Fruit fly (Drosophila melanogaster) whole organism, embryonic: ENCODE measurements around the gene CG46059.

Experiments
- Bgb ChIP-seq: fragments of 200-800 bp; sonication (Bioruptor generic); IDR thresholded peaks from 2 replicates; pipeline ENCODE4 v1.3.6; 2022; ENCODE audit warnings: missing biosample characterization, missing genetic modification characterization; ENCODE audit not compliant: partially characterized antibody
- Bteb2 ChIP-seq: fragments of 200-800 bp; sonication (Bioruptor generic); optimal IDR thresholded peaks from 2 replicates; lab custom pipeline; 2016; ENCODE audit warnings: missing biosample characterization, missing genetic modification characterization
- CG12299 ChIP-seq: fragments of 200-800 bp; sonication (Bioruptor generic); optimal IDR thresholded peaks from 2 replicates; lab custom pipeline; 2018; ENCODE audit warnings: missing biosample characterization, mild to moderate bottlenecking, missing genetic modification characterization
- CG13296 ChIP-seq: fragments of 200-800 bp; sonication (Bioruptor generic); optimal IDR thresholded peaks from 3 replicates; lab custom pipeline; 2018; ENCODE audit warnings: missing biosample characterization, mild to moderate bottlenecking, missing genetic modification characterization
- CG14050 ChIP-seq: fragments of 200-800 bp; sonication (Bioruptor generic); IDR thresholded peaks from 3 replicates; pipeline ENCODE4 v1.3.6; 2022; ENCODE audit warnings: missing biosample characterization, missing genetic modification characterization
- CG14667 ChIP-seq: fragments of 200-800 bp; sonication (Bioruptor generic); IDR thresholded peaks from 2 replicates; pipeline ENCODE4 v1.3.6; 2022; ENCODE audit warnings: missing biosample characterization, missing genetic modification characterization
- CG15011 ChIP-seq: fragments of 200-800 bp; sonication (Bioruptor generic); optimal IDR thresholded peaks from 3 replicates; lab custom pipeline; 2018; ENCODE audit warnings: missing biosample characterization, mild to moderate bottlenecking, missing genetic modification characterization
- CG15269 ChIP-seq: fragments of 200-800 bp; sonication (Bioruptor generic); optimal IDR thresholded peaks from 2 replicates; lab custom pipeline; 2018; ENCODE audit warnings: missing biosample characterization, mild to moderate bottlenecking, missing genetic modification characterization, moderate library complexity
- CG1603 ChIP-seq: fragments of 200-800 bp; sonication (Bioruptor generic); optimal IDR thresholded peaks from 2 replicates; lab custom pipeline; 2019; ENCODE audit warnings: missing biosample characterization, mild to moderate bottlenecking, missing genetic modification characterization, moderate library complexity
- CG2202 ChIP-seq: fragments of 200-800 bp; sonication (Bioruptor generic); optimal IDR thresholded peaks from 2 replicates; lab custom pipeline; 2018; ENCODE audit warnings: missing biosample characterization, mild to moderate bottlenecking, missing genetic modification characterization
- CG2678 ChIP-seq: fragments of 200-800 bp; sonication (Bioruptor generic); optimal IDR thresholded peaks from 3 replicates; lab custom pipeline; 2019; ENCODE audit warnings: missing biosample characterization, mild to moderate bottlenecking, missing genetic modification characterization, moderate library complexity
- CG33557 ChIP-seq: fragments of 200-800 bp; sonication (Bioruptor generic); optimal IDR thresholded peaks from 2 replicates; lab custom pipeline; 2019; ENCODE audit warnings: missing biosample characterization, mild to moderate bottlenecking, missing genetic modification characterization, moderate library complexity
- CG34376 ChIP-seq: fragments of 200-800 bp; sonication (Bioruptor generic); optimal IDR thresholded peaks from 2 replicates; lab custom pipeline; 2018; ENCODE audit warnings: missing biosample characterization, mild to moderate bottlenecking, missing genetic modification characterization
- CG4328 ChIP-seq: fragments of 200-800 bp; sonication (Bioruptor generic); optimal IDR thresholded peaks from 3 replicates; lab custom pipeline; 2017; ENCODE audit warnings: missing biosample characterization, missing genetic modification reagents, missing genetic modification characterization
- CG4424 ChIP-seq: fragments of 200-800 bp; sonication (Bioruptor generic); optimal IDR thresholded peaks from 3 replicates; lab custom pipeline; 2016; ENCODE audit warnings: missing biosample characterization, missing genetic modification characterization
- CG5180 ChIP-seq: fragments of 200-800 bp; sonication (Bioruptor generic); optimal IDR thresholded peaks from 3 replicates; lab custom pipeline; 2017; ENCODE audit warnings: missing biosample characterization, missing genetic modification characterization, mild to moderate bottlenecking, moderate library complexity, missing genetic modification reagents
- CG6813 ChIP-seq: fragments of 200-800 bp; sonication (Bioruptor generic); optimal IDR thresholded peaks from 2 replicates; lab custom pipeline; 2017; ENCODE audit warnings: missing biosample characterization, missing genetic modification characterization, mild to moderate bottlenecking, moderate library complexity, missing genetic modification reagents
- CG7745 ChIP-seq: fragments of 200-800 bp; sonication (Bioruptor generic); optimal IDR thresholded peaks from 2 replicates; lab custom pipeline; 2018; ENCODE audit warnings: missing biosample characterization, mild to moderate bottlenecking, missing genetic modification characterization, moderate library complexity
- D ChIP-seq, 2 experiments: fragments of 200-800 bp in 1 of 2; fragments of >200 bp in 1 of 2; sonication (Bioruptor generic) in 1 of 2; optimal IDR thresholded peaks; 2 replicates in 1 of 2; 3 replicates in 1 of 2; lab custom pipeline; 2017; ENCODE audit warnings: mild to moderate bottlenecking in 1 of 2, missing biosample characterization in 1 of 2, missing genetic modification characterization in 1 of 2, missing genetic modification reagents in 1 of 2
- Deaf1 ChIP-seq: fragments of 200-800 bp; optimal IDR thresholded peaks from 3 replicates; lab custom pipeline; 2019; ENCODE audit warnings: missing biosample characterization, mild to moderate bottlenecking, missing genetic modification characterization, moderate library complexity
- Fer2 ChIP-seq: fragments of 200-800 bp; sonication (Bioruptor generic); optimal IDR thresholded peaks from 2 replicates; lab custom pipeline; 2018; ENCODE audit warnings: missing biosample characterization, mild to moderate bottlenecking, missing genetic modification characterization, moderate library complexity
- HHEX ChIP-seq: fragments of 200-800 bp; sonication (Bioruptor generic); optimal IDR thresholded peaks from 3 replicates; lab custom pipeline; 2017; ENCODE audit warnings: missing biosample characterization, mild to moderate bottlenecking, missing genetic modification characterization, missing genetic modification reagents
- HmgZ ChIP-seq: fragments of 200-800 bp; sonication (Bioruptor generic); optimal IDR thresholded peaks from 2 replicates; lab custom pipeline; 2018; ENCODE audit warnings: missing biosample characterization, mild to moderate bottlenecking, missing genetic modification characterization
- Opbp ChIP-seq: fragments of 200-800 bp; sonication (Bioruptor generic); IDR thresholded peaks from 3 replicates; pipeline ENCODE4 v1.3.6; 2022; ENCODE audit warnings: missing biosample characterization, missing genetic modification characterization; ENCODE audit not compliant: partially characterized antibody
- Poxn ChIP-seq: fragments of 200-800 bp; sonication (Bioruptor generic); IDR thresholded peaks from 2 replicates; pipeline ENCODE4 v1.3.6; 2022; ENCODE audit warnings: missing biosample characterization, missing genetic modification characterization
- Xrp1 ChIP-seq: fragments of 200-800 bp; sonication (Bioruptor generic); IDR thresholded peaks from 2 replicates; pipeline ENCODE4 v1.3.6; 2022; ENCODE audit warnings: missing biosample characterization, missing genetic modification characterization
- ap ChIP-seq: fragments of 200-800 bp; sonication (Bioruptor generic); IDR thresholded peaks from 2 replicates; pipeline ENCODE4 v1.3.6; 2022; ENCODE audit warnings: missing biosample characterization, missing genetic modification characterization
- ash1 ChIP-seq: fragments of 200-800 bp; sonication (Bioruptor generic); optimal IDR thresholded peaks from 2 replicates; lab custom pipeline; 2018; ENCODE audit warnings: missing biosample characterization, mild to moderate bottlenecking, missing genetic modification characterization
- bab2 ChIP-seq: fragments of 200-800 bp; sonication (Bioruptor generic); optimal IDR thresholded peaks from 2 replicates; lab custom pipeline; 2016; ENCODE audit warnings: missing biosample characterization, missing genetic modification characterization
- cas ChIP-seq: fragments of 200-800 bp; sonication (Bioruptor generic); IDR thresholded peaks from 2 replicates; pipeline ENCODE4 v1.3.6; 2022; ENCODE audit warnings: missing biosample characterization, missing genetic modification characterization
- chm ChIP-seq: fragments of 200-800 bp; sonication (Bioruptor generic); IDR thresholded peaks from 2 replicates; pipeline ENCODE4 v1.3.6; 2022; ENCODE audit warnings: missing biosample characterization, missing genetic modification characterization
- ci ChIP-seq: fragments of 200-800 bp; sonication (Bioruptor generic); IDR thresholded peaks from 3 replicates; pipeline ENCODE4 v1.3.6; 2022; ENCODE audit warnings: missing biosample characterization, missing genetic modification characterization
- crol ChIP-seq: fragments of 200-800 bp; sonication (Bioruptor generic); IDR thresholded peaks from 2 replicates; pipeline ENCODE4 v1.3.6; 2022; ENCODE audit warnings: missing biosample characterization, missing genetic modification characterization
- danr ChIP-seq: fragments of 200-800 bp; sonication (Bioruptor generic); IDR thresholded peaks from 2 replicates; pipeline ENCODE4 v1.3.6; 2022; ENCODE audit warnings: missing biosample characterization, missing genetic modification characterization
- dmrt99B ChIP-seq: fragments of 200-800 bp; sonication (Bioruptor generic); optimal IDR thresholded peaks from 2 replicates; lab custom pipeline; 2018; ENCODE audit warnings: missing biosample characterization, mild to moderate bottlenecking, missing genetic modification characterization, moderate library complexity
- dpn ChIP-seq, 2 experiments: fragments of 200-800 bp; sonication (Bioruptor generic); optimal IDR thresholded peaks; 3 replicates each; lab custom pipeline; 2016; ENCODE audit warnings: missing biosample characterization in 2 of 2, missing genetic modification characterization in 2 of 2
- ewg ChIP-seq: fragments of 200-800 bp; sonication (Bioruptor generic); optimal IDR thresholded peaks from 3 replicates; lab custom pipeline; 2017; ENCODE audit warnings: mild to moderate bottlenecking, missing biosample characterization, missing genetic modification reagents, missing genetic modification characterization
- hth ChIP-seq: fragments of >200 bp; optimal IDR thresholded peaks from 2 replicates; lab custom pipeline; 2017; ENCODE audit warnings: inconsistent platforms
- lola ChIP-seq, 3 experiments: fragments of >200 bp in 2 of 3; fragments of 200-800 bp in 1 of 3; sonication (Bioruptor generic) in 1 of 3; optimal IDR thresholded peaks; 2 replicates each; lab custom pipeline; 2017 to 2019; ENCODE audit warnings: missing biosample characterization in 3 of 3, missing genetic modification characterization in 3 of 3, mild to moderate bottlenecking in 1 of 3, moderate library complexity in 1 of 3
- luna ChIP-seq: fragments of 200-800 bp; sonication (Bioruptor generic); optimal IDR thresholded peaks from 2 replicates; lab custom pipeline; 2016; ENCODE audit warnings: missing biosample characterization, missing genetic modification characterization
- maf-S ChIP-seq: fragments of 200-800 bp; sonication (Bioruptor generic); optimal IDR thresholded peaks from 2 replicates; lab custom pipeline; 2016; ENCODE audit warnings: missing biosample characterization, missing genetic modification characterization
- mirr ChIP-seq: fragments of 200-800 bp; sonication (Bioruptor generic); optimal IDR thresholded peaks from 3 replicates; lab custom pipeline; 2018; ENCODE audit warnings: missing biosample characterization, mild to moderate bottlenecking, missing genetic modification characterization
- mld ChIP-seq: fragments of 200-800 bp; sonication (Bioruptor generic); IDR thresholded peaks from 3 replicates; pipeline ENCODE4 v1.3.6; 2022; ENCODE audit warnings: missing biosample characterization, missing genetic modification characterization; ENCODE audit not compliant: partially characterized antibody
- oc ChIP-seq: fragments of 200-800 bp; sonication (Bioruptor generic); optimal IDR thresholded peaks from 2 replicates; lab custom pipeline; 2018; ENCODE audit warnings: missing biosample characterization, mild to moderate bottlenecking, missing genetic modification characterization, moderate library complexity
- odd ChIP-seq: fragments of 200-800 bp; sonication (Bioruptor generic); optimal IDR thresholded peaks from 2 replicates; lab custom pipeline; 2017; ENCODE audit warnings: missing biosample characterization, mild to moderate bottlenecking, missing genetic modification characterization
- repo ChIP-seq: fragments of 200-800 bp; sonication (Bioruptor generic); optimal IDR thresholded peaks from 2 replicates; lab custom pipeline; 2016; ENCODE audit warnings: missing biosample characterization, missing genetic modification characterization
- sens-2 ChIP-seq: fragments of 200-800 bp; sonication (Bioruptor generic); IDR thresholded peaks from 2 replicates; pipeline ENCODE4 v1.3.6; 2022; ENCODE audit warnings: missing biosample characterization, missing genetic modification characterization
- seq ChIP-seq: fragments of 200-800 bp; sonication (Bioruptor generic); IDR thresholded peaks from 2 replicates; pipeline ENCODE4 v1.3.6; 2022; ENCODE audit warnings: missing biosample characterization, missing genetic modification characterization

The CG46059 gene

dm6 chr2L:19191789-19192297 lies 8.3 kb upstream of the CG46059 start (continued):
- TF ChIP-seq CG1603 (tag; lab: Kevin White, UChicago), result peak; percentile 30
- TF ChIP-seq ci (GFP tag; lab: Robert Waterston, UW), result 0 out of 3 replicates have a peak, but pooled peaks have one; percentile 27
- peak; percentile 17 for TF ChIP-seq mirr (GFP tag; lab: Kevin White, UChicago)
- no peak for TF ChIP-seq ap (GFP tag; lab: Robert Waterston, UW)
- TF ChIP-seq CG5180, result peak; percentile 64
- peak in 1 of 3 experiments; percentile 13 for TF ChIP-seq lola (GFP tag; optimal IDR thresholded peaks at IDR 0.05; lab: Kevin White, UChicago)
- TF ChIP-seq Fer2 (tag; lab: Kevin White, UChicago), result no peak
- no peak for TF ChIP-seq ewg (GFP tag; lab: Kevin White, UChicago)
- peak; percentile 13 for TF ChIP-seq CG4424 (GFP tag; lab: Kevin White, UChicago)
- TF ChIP-seq CG15011 (GFP tag; lab: Kevin White, UChicago), result peak; percentile 46
- TF ChIP-seq CG14050 (GFP tag; lab: Robert Waterston, UW), result no peak
- TF ChIP-seq bab2 (GFP tag; lab: Kevin White, UChicago), result no peak
- TF ChIP-seq CG13296 (GFP tag; lab: Kevin White, UChicago), result peak; percentile 49
- TF ChIP-seq CG2678 (tag; lab: Kevin White, UChicago), result peak; percentile 73
- TF ChIP-seq odd (GFP tag; lab: Kevin White, UChicago), result peak; percentile 67
- TF ChIP-seq dmrt99B (tag; lab: Kevin White, UChicago), result peak; percentile 45
- TF ChIP-seq luna (GFP tag; lab: Kevin White, UChicago), result no peak
- no peak for TF ChIP-seq D (optimal IDR thresholded peaks at IDR 0.05; lab: Kevin White, UChicago)
- TF ChIP-seq D (GFP tag; optimal IDR thresholded peaks at IDR 0.05; lab: Kevin White, UChicago), result peak; percentile 47
- peak; percentile 42 for TF ChIP-seq CG4328 (GFP tag; lab: Kevin White, UChicago)
- peak; percentile 59 for TF ChIP-seq CG33557
- peak; percentile 90 for TF ChIP-seq CG7745 (tag; lab: Kevin White, UChicago)
- TF ChIP-seq HHEX (GFP tag; lab: Kevin White, UChicago), result peak; percentile 50
- TF ChIP-seq sens-2 (GFP tag; lab: Robert Waterston, UW), result 0 out of 2 replicates have a peak, but pooled peaks have one; percentile 33
- peak; percentile 34 for TF ChIP-seq CG2202 (tag; lab: Kevin White, UChicago)
- no peak for TF ChIP-seq Poxn
- TF ChIP-seq, all 482 proteins: peak for 113

DNA sequence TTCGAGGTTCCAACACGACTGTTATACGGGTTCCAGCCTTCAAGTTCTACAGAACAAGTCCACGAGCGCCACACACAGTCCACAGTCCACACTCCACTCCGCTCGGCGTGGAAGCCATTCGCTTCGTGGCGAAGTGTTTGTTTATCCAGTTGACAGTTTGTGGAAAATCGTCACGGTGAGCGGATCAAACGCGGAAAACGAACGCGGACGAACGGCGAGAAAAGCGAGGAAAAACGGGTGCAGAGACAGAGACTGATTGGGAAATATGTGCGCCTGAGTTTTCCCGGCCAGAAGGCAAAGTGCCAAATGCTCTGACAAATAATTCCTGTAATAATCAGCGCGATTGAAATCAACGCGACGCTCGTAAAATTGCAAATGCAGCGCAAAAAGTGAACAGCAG lies 6.6 kb upstream of the CG46059 start, which contains the start of gene drl:
Gene drl, plus strand, starts transcription at position 148 of the 400 bp plus-strand sequence.
- TF ChIP-seq cas (GFP tag; lab: Robert Waterston, UW) (no peak), oc (tag; lab: Kevin White, UChicago) (peak; percentile 70), Bteb2 (GFP tag; lab: Kevin White, UChicago) (peak; percentile 16), dpn (GFP tag; optimal IDR thresholded peaks at IDR 0.05; lab: Kevin White, UChicago) (peak; percentile 4 to 26), maf-S (peak; percentile 10), CG12299 (tag; lab: Kevin White, UChicago) (peak; percentile 12), repo (GFP tag; lab: Kevin White, UChicago) (peak; percentile 3), chm (peak; percentile 93), Deaf1 (peak; percentile 92), CG15269 (tag; lab: Kevin White, UChicago) (no peak), Xrp1 (peak; percentile 41; the same call in 1 of the 2 replicates), Opbp (GFP tag; lab: Robert Waterston, UW) (peak; percentile 64; the same call in 1 of the 3 replicates), hth (lab: Kevin White, UChicago) (no peak), mld (GFP tag; lab: Robert Waterston, UW) (0 out of 3 replicates have a peak, but pooled peaks have one; percentile 59), crol (GFP tag; lab: Robert Waterston, UW) (0 out of 2 replicates have a peak, but pooled peaks have one; percentile 28), CG6813 (GFP tag; lab: Kevin White, UChicago) (peak; percentile 26), ash1 (GFP tag; lab: Kevin White, UChicago) (peak; percentile 72), mirr (GFP tag; lab: Kevin White, UChicago) (peak; percentile 55), CG2202 (tag; lab: Kevin White, UChicago) (peak; percentile 0), HmgZ (tag; lab: Kevin White, UChicago) (peak; percentile 36), CG34376 (peak; percentile 53), CG14667 (no peak), danr (GFP tag; lab: Robert Waterston, UW) (no peak), Bgb (GFP tag; lab: Robert Waterston, UW) (peak; percentile 75; the same call in 1 of the 2 replicates), seq (peak; percentile 30; the same call in 1 of the 2 replicates)
